Fruit fly (Drosophila melanogaster): ENCODE data around the gene obst-H.

obst-H gene

dm6 chr3L:15563058-15563850, 34.2 kb upstream of the obst-H start, which contains the start of the genes CG7739 and SCCRO (continued):
- 0 out of 2 replicates have a peak, but pooled peaks have one; percentile 48 for TF ChIP-seq sna (GFP tag; IDR thresholded peaks at IDR 0.05; ENCODE audit: partially characterized antibody)
- TF ChIP-seq Hey (tag; optimal IDR thresholded peaks at IDR 0.05): no peak
- TF ChIP-seq CoRest (tag; optimal IDR thresholded peaks at IDR 0.05): peak; percentile 74
- TF ChIP-seq CG17568 (GFP tag; optimal IDR thresholded peaks at IDR 0.05): no peak
- TF ChIP-seq CG18476 (GFP tag; optimal IDR thresholded peaks at IDR 0.05): peak; percentile 1
- TF ChIP-seq odd (GFP tag; optimal IDR thresholded peaks at IDR 0.05): no peak
- peak; percentile 52; the same call in 1 of the 2 replicates for TF ChIP-seq Rx (GFP tag; IDR thresholded peaks at IDR 0.05)
- TF ChIP-seq CG9876 (GFP tag; optimal IDR thresholded peaks at IDR 0.05): no peak
- TF ChIP-seq Optix (GFP tag; IDR thresholded peaks at IDR 0.05): peak; percentile 67; the same call in 2 of the 3 replicates
- no peak for TF ChIP-seq CG12071 (GFP tag; optimal IDR thresholded peaks at IDR 0.05)
- no peak for TF ChIP-seq pb (GFP tag; optimal IDR thresholded peaks at IDR 0.05)
- no peak for TF ChIP-seq cad (GFP tag; optimal IDR thresholded peaks at IDR 0.05)
- no peak for TF ChIP-seq CG4282 (GFP tag; optimal IDR thresholded peaks at IDR 0.05)
- peak; percentile 68 for TF ChIP-seq wdn (GFP tag; IDR thresholded peaks at IDR 0.05)
- no peak for TF ChIP-seq Camta (GFP tag; optimal IDR thresholded peaks at IDR 0.05)
- TF ChIP-seq CG6765 (GFP tag; optimal IDR thresholded peaks at IDR 0.05): no peak
- TF ChIP-seq Poxn (GFP tag; IDR thresholded peaks at IDR 0.05): no peak
- TF ChIP-seq unpg (GFP tag; optimal IDR thresholded peaks at IDR 0.05): peak; percentile 61
- TF ChIP-seq repo (GFP tag; optimal IDR thresholded peaks at IDR 0.05): no peak
- TF ChIP-seq pum (GFP tag; optimal IDR thresholded peaks at IDR 0.05): no peak
- no peak for TF ChIP-seq pnt (GFP tag; optimal IDR thresholded peaks at IDR 0.05)
- peak; percentile 60; the same call in 1 of the 2 replicates for TF ChIP-seq Atf6 (GFP tag; IDR thresholded peaks at IDR 0.05)
- no peak for TF ChIP-seq Blimp-1 (GFP tag; optimal IDR thresholded peaks at IDR 0.05)
- no peak for TF ChIP-seq bcd (GFP tag; optimal IDR thresholded peaks at IDR 0.05)
- TF ChIP-seq kah (GFP tag; optimal IDR thresholded peaks at IDR 0.05): no peak
- TF ChIP-seq maf-S (GFP tag; optimal IDR thresholded peaks at IDR 0.05): no peak
- no peak for TF ChIP-seq chif (GFP tag; optimal IDR thresholded peaks at IDR 0.05)
- TF ChIP-seq fd3F (GFP tag; optimal IDR thresholded peaks at IDR 0.05): peak; percentile 59
- TF ChIP-seq Gsc (GFP tag; IDR thresholded peaks at IDR 0.05): no peak
- TF ChIP-seq BEAF-32 (GFP tag; optimal IDR thresholded peaks at IDR 0.05): peak; percentile 67
- no peak for TF ChIP-seq CG10274 (GFP tag; optimal IDR thresholded peaks at IDR 0.05)
- TF ChIP-seq mam (GFP tag; optimal IDR thresholded peaks at IDR 0.05): peak; percentile 42
- TF ChIP-seq az2 (GFP tag; optimal IDR thresholded peaks at IDR 0.05): peak; percentile 15
- no peak for TF ChIP-seq CG5180 (GFP tag; optimal IDR thresholded peaks at IDR 0.05)
- TF ChIP-seq pzg (GFP tag; optimal IDR thresholded peaks at IDR 0.05): peak; percentile 36
- TF ChIP-seq MTF-1 (GFP tag; optimal IDR thresholded peaks at IDR 0.05; ENCODE audit: borderline replicate concordance): no peak
- no peak for TF ChIP-seq Lpt (GFP tag; optimal IDR thresholded peaks at IDR 0.05)
- TF ChIP-seq CG8765 (GFP tag; IDR thresholded peaks at IDR 0.05): peak; percentile 53; the same call in 1 of the 2 replicates
- TF ChIP-seq CG18011 (GFP tag; optimal IDR thresholded peaks at IDR 0.05): no peak
- no peak for TF ChIP-seq Jarid2 (GFP tag; optimal IDR thresholded peaks at IDR 0.05)
- no peak for TF ChIP-seq dan (GFP tag; IDR thresholded peaks at IDR 0.05)
- TF ChIP-seq zfh1 (GFP tag; IDR thresholded peaks at IDR 0.05): peak; percentile 64; the same call in 2 of the 3 replicates
- no peak for TF ChIP-seq CG14965 (GFP tag; optimal IDR thresholded peaks at IDR 0.05; ENCODE audit: borderline replicate concordance)
- peak; percentile 22 for TF ChIP-seq CG12299 (tag; optimal IDR thresholded peaks at IDR 0.05)
- TF ChIP-seq CG2116 (GFP tag; optimal IDR thresholded peaks at IDR 0.05): peak; percentile 97
- no peak for TF ChIP-seq Doc3 (GFP tag; IDR thresholded peaks at IDR 0.05; ENCODE audit: partially characterized antibody)
- TF ChIP-seq stc (GFP tag; IDR thresholded peaks at IDR 0.05): peak; percentile 54; the same call in 1 of the 2 replicates
- TF ChIP-seq disco-r (GFP tag; optimal IDR thresholded peaks at IDR 0.05): no peak
- TF ChIP-seq CG10462 (GFP tag; optimal IDR thresholded peaks at IDR 0.05): no peak

All from whole organism, embryonic.